Fruit fly (Drosophila melanogaster): ENCODE data around the gene CG17855.

Gene CG17855

DNA sequence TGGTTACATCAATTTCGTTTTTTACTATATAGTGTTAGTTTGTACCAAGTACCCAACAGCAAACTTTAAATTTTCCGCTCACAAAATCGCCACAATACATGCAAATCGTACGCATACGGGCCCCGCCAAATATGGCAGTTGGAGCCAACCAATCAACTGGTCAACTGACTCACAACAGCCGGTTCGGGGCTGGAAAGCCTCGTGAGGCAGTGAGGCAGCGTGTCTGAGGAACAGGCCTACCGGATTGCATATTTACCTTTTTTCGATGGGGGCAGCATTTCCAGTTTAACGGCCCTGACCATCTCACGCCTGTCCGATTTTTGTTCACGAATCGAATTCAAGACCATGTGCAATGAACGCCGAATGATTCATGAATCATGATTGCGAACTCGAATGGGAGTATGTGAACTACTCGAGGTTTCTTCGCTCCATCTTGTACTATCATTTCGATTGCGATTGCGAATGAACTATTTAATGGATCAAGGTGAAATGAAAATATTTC is 33.7 kb upstream of the CG17855 start:
- no peak for TF ChIP-seq CG17801 (GFP tag; optimal IDR thresholded peaks at IDR 0.05; ENCODE audit: partially characterized antibody)

DNA sequence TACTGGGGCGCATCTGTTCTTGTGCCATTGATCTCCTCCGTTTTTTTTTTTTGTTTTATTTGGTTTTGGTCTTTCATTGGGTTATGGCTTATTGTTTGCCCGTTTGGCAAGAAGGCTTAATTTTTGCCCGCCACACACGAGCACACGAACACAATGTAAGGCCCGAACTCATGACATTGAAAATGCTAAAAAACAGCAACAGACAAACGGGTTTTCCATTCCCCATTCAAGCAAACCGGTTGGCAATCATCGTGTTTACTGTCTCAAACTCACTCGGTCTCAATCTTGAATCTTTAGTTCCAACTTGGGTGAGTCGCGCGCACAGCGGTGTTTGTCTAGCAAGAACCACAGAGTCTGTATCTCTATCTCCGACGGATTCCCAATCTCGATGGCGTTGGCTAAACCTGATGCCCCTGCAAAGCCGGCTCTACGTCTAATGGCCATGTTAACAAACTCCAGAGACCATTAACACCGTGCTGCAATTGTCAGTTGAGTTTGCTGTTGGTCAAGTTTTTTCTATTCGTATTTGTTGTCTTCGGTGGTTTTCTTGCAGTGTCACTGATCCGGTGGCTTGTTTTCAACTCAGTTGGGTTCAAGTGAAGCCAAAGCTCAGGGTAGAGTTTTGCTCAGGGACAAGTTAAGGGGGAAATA is 31.7 kb upstream of the CG17855 start:
- no peak for TF ChIP-seq CG17801 (GFP tag; optimal IDR thresholded peaks at IDR 0.05; ENCODE audit: partially characterized antibody)

DNA sequence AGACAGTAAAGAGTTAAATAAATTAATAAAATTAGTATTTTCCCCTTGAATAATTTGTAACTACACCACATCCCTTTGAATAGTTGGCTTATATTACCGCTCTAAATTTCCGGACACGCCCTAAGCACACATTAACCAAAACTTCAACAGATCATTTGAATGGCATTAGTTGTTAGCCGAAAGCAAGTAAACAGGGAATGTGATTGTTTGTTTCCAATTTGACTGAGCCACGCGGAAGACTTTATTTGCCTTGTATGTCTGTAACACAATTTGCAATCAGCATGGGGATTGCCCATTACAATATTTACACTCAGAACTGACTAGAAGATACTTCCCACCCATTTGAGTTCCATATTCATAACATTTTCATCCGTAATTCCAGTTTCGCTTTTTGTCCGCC is 30.7 kb upstream of the CG17855 start:
- TF ChIP-seq CG17801 (GFP tag; optimal IDR thresholded peaks at IDR 0.05; ENCODE audit: partially characterized antibody), result no peak

dm6 chr2L:9510429-9510828 is 29.9 kb upstream of the CG17855 start:
- TF ChIP-seq CG17801 (GFP tag; optimal IDR thresholded peaks at IDR 0.05; ENCODE audit: partially characterized antibody), result no peak

dm6 chr2L:9512401-9513198 is 27.7 kb upstream of the CG17855 start:
- TF ChIP-seq CG17801 (GFP tag; optimal IDR thresholded peaks at IDR 0.05; ENCODE audit: partially characterized antibody), result no peak

DNA sequence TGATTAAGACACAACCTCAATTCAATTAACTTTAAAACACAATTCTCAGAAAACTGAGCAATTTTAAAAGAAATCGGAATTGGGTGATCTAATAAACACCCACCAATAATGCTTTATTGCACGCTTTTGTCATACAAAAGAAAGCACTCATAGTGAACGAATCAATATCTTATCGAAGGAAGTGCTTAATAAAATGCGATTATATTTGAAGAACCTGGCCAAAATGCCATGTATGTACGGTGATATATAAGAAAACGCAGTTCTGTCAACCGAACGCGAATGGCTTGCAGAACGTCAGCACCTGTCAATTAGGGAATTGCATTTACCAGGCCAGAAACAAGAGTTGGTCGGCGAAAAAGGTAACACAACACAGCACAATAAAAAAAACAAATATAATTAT is 26.6 kb upstream of the CG17855 start:
- no peak for TF ChIP-seq CG17801 (GFP tag; optimal IDR thresholded peaks at IDR 0.05; ENCODE audit: partially characterized antibody)

DNA sequence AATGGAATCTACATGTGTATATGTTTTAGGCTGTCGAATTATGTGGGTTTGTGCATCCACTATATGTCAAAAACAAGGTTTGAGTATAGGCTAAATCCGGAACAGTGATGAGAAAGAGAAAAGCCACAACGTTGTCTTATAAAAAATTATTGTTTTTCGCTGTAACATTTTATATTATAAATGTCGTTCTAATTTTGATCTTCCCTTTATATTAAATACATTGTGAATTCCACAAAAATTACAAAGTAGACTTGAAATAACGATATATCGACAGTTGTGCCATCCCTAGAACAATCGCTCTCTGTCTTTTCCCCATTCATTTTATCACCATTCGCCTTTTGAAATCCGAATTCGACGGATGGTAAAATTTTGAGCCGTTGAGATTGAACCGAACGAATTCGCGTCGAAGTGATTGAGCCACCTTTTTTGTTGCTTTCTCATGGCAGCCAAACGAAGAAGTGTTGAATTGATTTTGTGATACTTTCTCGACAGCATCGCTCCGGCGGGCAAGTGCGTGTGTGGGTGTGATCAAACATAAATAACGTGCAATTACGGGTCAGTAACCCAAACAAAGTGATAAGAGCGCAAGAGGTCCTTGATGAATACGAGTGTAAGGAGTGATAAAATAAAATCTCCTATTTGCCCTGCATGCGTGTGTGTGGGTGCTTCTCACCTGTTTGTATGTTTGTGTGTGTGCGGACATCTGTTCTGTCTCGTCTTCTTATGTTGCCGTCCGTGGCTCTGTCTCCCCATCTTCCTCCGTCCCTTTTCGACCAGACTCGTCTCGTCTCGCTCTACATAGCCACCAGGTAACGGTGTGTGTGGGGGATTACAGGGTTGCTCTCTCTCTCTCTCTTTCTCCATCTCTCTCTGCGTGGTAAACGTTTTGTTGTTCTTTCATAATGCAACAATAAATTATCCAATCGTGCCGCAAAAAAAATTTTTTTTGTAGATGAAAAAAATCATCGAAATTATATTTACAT is 19.1 kb upstream of the CG17855 start, which contains the start of gene Oatp30B:
Gene Oatp30B (plus strand): TSS at position 325 of the 983 bp plus-strand sequence.
- TF ChIP-seq CG17801 (GFP tag; optimal IDR thresholded peaks at IDR 0.05; ENCODE audit: partially characterized antibody), result peak; percentile 99

dm6 chr2L:9522766-9523174 is 17.6 kb upstream of the CG17855 start:
- TF ChIP-seq CG17801 (GFP tag; optimal IDR thresholded peaks at IDR 0.05; ENCODE audit: partially characterized antibody), result no peak

dm6 chr2L:9524915-9525314 is 15.4 kb upstream of the CG17855 start:
- TF ChIP-seq CG17801 (GFP tag; optimal IDR thresholded peaks at IDR 0.05; ENCODE audit: partially characterized antibody), result no peak

- peak; percentile 15 for TF ChIP-seq CG17801 (GFP tag; optimal IDR thresholded peaks at IDR 0.05; ENCODE audit: partially characterized antibody)
These were observed 14.6 kb upstream of the CG17855 start for dm6 chr2L:9525719-9526118.

DNA sequence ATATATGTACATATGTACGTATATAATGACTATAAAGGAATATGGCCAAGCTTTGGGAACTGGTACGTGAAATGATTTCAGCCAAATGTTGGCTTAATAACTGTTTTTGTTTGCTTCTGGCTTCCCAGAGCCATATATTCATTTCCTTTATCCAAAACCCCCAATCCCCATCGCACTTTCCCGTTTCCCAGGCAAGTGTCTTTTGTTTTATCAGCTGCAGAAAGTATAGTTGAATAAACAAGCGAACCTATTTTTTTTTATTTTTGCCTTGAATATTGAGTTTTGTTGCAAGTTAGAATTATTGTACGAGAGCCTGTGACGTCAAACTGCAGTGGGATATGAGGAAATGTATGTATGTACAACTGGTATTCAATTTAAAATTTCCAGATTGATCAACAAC is 13.8 kb upstream of the CG17855 start:
- no peak for TF ChIP-seq CG17801 (GFP tag; optimal IDR thresholded peaks at IDR 0.05; ENCODE audit: partially characterized antibody)

DNA sequence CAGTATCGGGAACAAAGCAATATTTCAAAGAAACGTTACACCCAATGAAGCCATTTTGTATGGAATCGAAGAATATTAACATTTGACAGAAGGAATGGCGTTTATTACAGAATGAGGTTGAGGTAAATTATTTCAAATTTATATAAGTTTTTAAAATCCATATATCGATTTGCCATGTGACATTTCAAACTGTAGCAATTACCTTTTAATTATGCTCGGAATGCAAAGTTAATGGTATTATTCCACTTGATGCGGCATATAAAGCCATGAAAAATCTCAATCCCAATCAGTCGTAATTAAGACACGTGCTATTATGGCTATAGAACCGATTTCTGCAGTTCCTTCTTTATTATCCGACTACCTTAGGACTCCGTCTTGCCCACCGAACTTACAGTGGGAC is 12.1 kb upstream of the CG17855 start, which contains the start of gene CG31883:
Gene CG31883 (plus strand): TSS at position 301 of the 400 bp plus-strand sequence.
- TF ChIP-seq CG17801 (GFP tag; optimal IDR thresholded peaks at IDR 0.05; ENCODE audit: partially characterized antibody), result no peak

DNA sequence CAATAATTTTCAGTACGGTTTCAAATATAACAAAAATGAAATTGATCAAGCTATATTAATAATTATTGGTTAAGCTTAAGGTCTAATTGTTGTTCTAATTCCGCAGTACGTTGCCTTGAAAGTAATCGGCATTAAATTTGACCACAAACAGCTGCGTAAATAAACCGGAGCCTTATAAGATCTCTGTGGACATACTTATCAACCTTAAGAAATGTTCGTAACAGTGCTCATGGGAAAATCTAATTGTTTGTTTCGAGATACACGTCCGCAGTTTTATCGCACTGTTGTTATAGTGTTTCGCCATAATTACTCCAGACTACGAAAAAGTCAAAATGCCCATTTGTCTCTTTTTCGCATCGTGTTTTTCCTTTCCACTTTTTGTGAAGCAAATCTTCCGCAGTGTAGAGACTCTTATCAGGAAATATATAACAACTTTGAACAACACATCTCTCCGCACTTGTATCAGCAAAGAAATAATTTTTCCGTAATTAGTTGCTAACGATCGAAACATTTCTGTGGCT is 10.4 kb upstream of the CG17855 start:
- no peak for TF ChIP-seq CG17801 (GFP tag; optimal IDR thresholded peaks at IDR 0.05; ENCODE audit: partially characterized antibody)

- TF ChIP-seq CG17801 (GFP tag; optimal IDR thresholded peaks at IDR 0.05; ENCODE audit: partially characterized antibody), result no peak
These were observed 2.3 kb downstream of the CG17855 start, which contains the start of gene Cpr30B for dm6 chr2L:9542578-9542977. Gene Cpr30B, plus strand, starts transcription at chr2L:9542878.

- no peak for TF ChIP-seq CG17801 (GFP tag; optimal IDR thresholded peaks at IDR 0.05; ENCODE audit: partially characterized antibody)
These were observed 3.5 kb downstream of the CG17855 start, which contains the start of gene CG13113 for dm6 chr2L:9543871-9544270. Gene CG13113, plus strand, starts transcription at chr2L:9544171.

Data from ovary, adult (tissue).